Fruit fly (Drosophila melanogaster) whole organism, pupa: ENCODE measurements around the gene CG14613.

Experiments used
- CG13204 ChIP-seq: fragments of 200-800 bp; sonication (Bioruptor generic); optimal IDR thresholded peaks from 2 replicates; lab custom pipeline; 2018; ENCODE audit warnings: missing biosample characterization, mild to moderate bottlenecking, missing genetic modification characterization, moderate library complexity
- CG14655 ChIP-seq: fragments of 200-800 bp; sonication (Bioruptor generic); optimal IDR thresholded peaks from 3 replicates; lab custom pipeline; 2017; ENCODE audit warnings: mild to moderate bottlenecking, missing biosample characterization, missing genetic modification reagents, missing genetic modification characterization
- CG32121 ChIP-seq: fragments of 200-800 bp; sonication (Bioruptor generic); IDR thresholded peaks from 2 replicates; pipeline ENCODE4 v1.3.6; 2022; ENCODE audit warnings: missing biosample characterization, missing genetic modification characterization
- CG34367 ChIP-seq: fragments of 200-800 bp; sonication (Bioruptor generic); optimal IDR thresholded peaks from 2 replicates; lab custom pipeline; 2018; ENCODE audit warnings: missing biosample characterization, mild to moderate bottlenecking, missing genetic modification characterization
- CG4496 ChIP-seq: fragments of 200-800 bp; sonication (Bioruptor generic); IDR thresholded peaks from 3 replicates; pipeline ENCODE4 v1.3.6; 2022; ENCODE audit warnings: missing biosample characterization, missing genetic modification characterization
- CG8159 ChIP-seq: fragments of 200-800 bp; sonication (Bioruptor generic); optimal IDR thresholded peaks from 3 replicates; lab custom pipeline; 2018; ENCODE audit warnings: missing biosample characterization, mild to moderate bottlenecking, missing genetic modification characterization, moderate library complexity
- CG9948 ChIP-seq: fragments of 200-800 bp; sonication (Bioruptor generic); optimal IDR thresholded peaks from 2 replicates; lab custom pipeline; 2018; ENCODE audit warnings: missing biosample characterization, mild to moderate bottlenecking, missing genetic modification characterization, moderate library complexity
- EcR ChIP-seq: fragments of 200-800 bp; sonication (Bioruptor generic); optimal IDR thresholded peaks from 3 replicates; lab custom pipeline; 2019; ENCODE audit warnings: missing biosample characterization, missing genetic modification characterization, mild to moderate bottlenecking, moderate library complexity, missing genetic modification reagents
- Ets98B ChIP-seq: fragments of 200-800 bp; sonication (Bioruptor generic); IDR thresholded peaks from 2 replicates; pipeline ENCODE4 v1.3.6; 2022; ENCODE audit warnings: missing biosample characterization, missing genetic modification characterization
- Pif1B ChIP-seq: fragments of 200-800 bp; sonication (Bioruptor generic); optimal IDR thresholded peaks from 3 replicates; lab custom pipeline; 2016; ENCODE audit warnings: missing biosample characterization, missing genetic modification characterization
- Snoo ChIP-seq: fragments of 200-800 bp; sonication (Bioruptor generic); optimal IDR thresholded peaks from 3 replicates; lab custom pipeline; 2017; ENCODE audit warnings: missing biosample characterization, mild to moderate bottlenecking, missing genetic modification characterization, inconsistent platforms
- fd96Ca ChIP-seq: fragments of 200-800 bp; sonication (Bioruptor generic); IDR thresholded peaks from 3 replicates; pipeline ENCODE4 v1.3.6; 2022; ENCODE audit warnings: missing biosample characterization, missing genetic modification characterization
- gl ChIP-seq: fragments of 200-800 bp; sonication (Bioruptor generic); optimal IDR thresholded peaks from 2 replicates; lab custom pipeline; 2018; ENCODE audit warnings: missing biosample characterization, mild to moderate bottlenecking, missing genetic modification characterization
- rn ChIP-seq: fragments of 200-800 bp; sonication (Bioruptor generic); IDR thresholded peaks from 2 replicates; pipeline ENCODE4 v1.3.6; 2022; ENCODE audit warnings: missing biosample characterization, missing genetic modification characterization

Gene CG14613

DNA sequence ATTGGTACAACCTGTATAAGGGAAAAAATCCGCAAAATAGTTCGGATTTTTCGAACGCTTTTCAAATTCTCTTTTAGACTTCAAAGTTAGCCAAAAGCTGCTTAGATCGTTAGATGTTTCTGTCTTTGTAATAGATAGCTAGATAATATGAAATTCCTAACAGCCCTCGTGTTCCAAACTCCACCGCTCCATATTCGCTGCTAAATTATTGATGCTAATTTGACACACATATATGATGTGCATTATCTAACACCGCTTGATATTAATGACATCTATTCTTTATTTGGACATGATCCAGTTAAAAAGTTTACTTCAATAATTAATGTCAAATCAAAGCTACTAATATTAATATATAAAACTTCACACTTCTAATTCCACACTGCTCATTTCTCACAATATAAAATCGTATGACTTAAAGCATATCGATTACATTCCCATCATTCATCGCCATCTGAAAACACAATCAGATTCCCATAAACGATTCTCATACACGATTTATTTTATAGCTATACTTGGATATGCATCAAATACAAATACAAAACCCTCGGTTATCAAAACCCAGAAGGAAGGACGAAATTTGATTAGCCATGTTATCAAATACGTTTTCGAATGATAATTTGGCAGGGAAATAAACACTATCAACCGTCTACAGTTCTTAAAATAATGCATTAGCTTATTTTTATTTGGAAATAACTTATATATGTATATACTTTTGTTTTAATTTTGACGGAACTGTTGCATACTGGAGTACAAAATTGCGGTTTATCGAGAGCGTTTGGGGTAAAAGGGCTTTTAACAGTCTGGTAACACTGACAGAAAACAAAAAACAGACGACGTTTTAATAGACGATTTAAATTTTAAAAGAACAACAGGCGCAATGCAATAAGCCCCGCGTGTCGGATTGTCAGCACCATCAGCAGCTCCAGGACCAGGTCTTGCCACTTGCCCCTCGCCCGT lies 27.6 kb downstream of the CG14613 start, which contains the start of gene CG14621:
Gene CG14621, plus strand, starts transcription at position 274 of the 957 bp plus-strand sequence.
- no peak for TF ChIP-seq CG13204
- no peak for TF ChIP-seq CG8159
- no peak for TF ChIP-seq CG34367 (tag; lab: Kevin White, UChicago)
- no peak for TF ChIP-seq CG32121 (GFP tag; lab: Robert Waterston, UW)
- TF ChIP-seq CG14655: no peak
- no peak for TF ChIP-seq gl
- no peak for TF ChIP-seq rn
- no peak for TF ChIP-seq fd96Ca (GFP tag; lab: Robert Waterston, UW)
- no peak for TF ChIP-seq Ets98B (GFP tag; lab: Robert Waterston, UW)
- TF ChIP-seq CG9948: no peak

DNA sequence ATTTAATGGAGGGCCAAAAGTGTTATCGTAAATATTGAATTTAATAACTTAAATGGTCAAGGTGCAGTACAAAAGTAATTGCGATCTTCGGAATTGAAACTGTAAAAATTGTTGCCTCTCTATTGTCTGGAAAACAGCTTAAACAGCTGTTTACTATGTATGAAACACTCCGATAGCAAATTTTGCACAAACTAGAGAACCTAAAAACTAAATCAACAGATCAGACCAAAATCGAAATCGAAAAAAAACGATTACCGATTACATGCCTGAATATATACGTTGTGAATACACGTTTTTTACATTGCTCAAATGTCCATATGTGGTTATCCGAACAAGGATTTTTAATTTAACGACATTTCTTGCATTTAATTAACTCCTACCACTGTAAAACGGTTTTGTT lies 28.3 kb downstream of the CG14613 start:
- TF ChIP-seq CG8159 (no peak), Snoo (no peak), CG4496 (GFP tag; lab: Robert Waterston, UW) (no peak)

DNA sequence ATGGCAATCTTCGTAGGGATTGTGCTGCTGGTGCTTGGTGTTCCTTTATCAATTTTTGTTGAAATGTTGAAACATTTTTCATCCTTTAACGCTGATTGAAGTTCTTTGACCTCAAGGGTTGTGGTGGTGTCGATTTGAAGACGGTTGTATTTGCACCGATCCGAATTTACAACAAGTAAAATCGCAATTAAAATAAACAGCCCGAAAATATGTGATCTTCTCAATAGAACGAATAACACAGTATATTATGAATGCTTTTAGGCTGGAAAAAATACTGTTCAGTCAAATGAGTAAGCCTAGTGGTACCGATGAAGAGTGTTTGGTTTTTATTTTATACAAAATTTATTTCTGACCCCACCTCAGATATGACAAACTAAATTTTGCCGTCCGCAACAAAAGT lies 28.8 kb downstream of the CG14613 start:
- TF ChIP-seq CG13204: no peak
- TF ChIP-seq EcR: peak; percentile 66

DNA sequence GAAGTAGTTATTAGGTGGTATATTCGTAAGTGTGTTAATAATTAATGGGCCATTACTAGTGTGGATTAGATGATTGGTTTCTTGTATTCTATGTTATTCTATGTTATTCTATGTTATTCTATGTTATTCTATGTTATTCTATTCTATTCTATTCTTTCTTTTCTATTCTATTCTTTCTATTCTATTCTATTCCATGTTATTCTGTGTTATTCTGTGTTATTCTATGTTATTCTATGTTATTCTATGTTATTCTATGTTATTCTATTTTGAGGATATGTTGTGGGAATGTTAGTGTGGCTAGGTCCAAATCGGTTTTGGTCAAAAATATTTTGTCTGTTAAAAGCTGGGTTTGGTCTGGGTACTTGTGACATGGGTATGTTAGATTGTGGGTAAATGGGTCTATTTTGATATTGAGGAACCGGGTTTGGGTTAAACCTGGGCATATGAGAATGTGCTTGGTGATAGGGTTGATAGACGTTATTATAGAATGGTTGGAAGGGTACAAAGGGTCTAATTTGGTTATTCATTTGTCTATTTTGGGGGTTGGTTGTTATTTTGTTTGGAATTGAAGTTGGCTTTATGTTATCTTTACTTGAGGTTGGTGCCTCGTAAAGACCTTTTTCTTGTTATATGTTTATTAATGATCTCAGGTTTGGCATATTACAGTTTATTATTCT lies 38.8 kb downstream of the CG14613 start:
- TF ChIP-seq Pif1B (GFP tag; lab: Kevin White, UChicago): peak; percentile 78
- TF ChIP-seq, all 21 proteins: peak for 1; not testable (repeated sequence) for 20
